Fruit fly (Drosophila melanogaster): ENCODE measurements around the gene grk.

The grk gene

dm6 chr2L:8464107-8464582 is 30.7 kb upstream of the grk start, which contains the start of gene prg:
prg (plus strand) TSS chr2L:8464488.
- TF ChIP-seq Myc (optimal IDR thresholded peaks at IDR 0.05) (no peak), ttk (optimal IDR thresholded peaks at IDR 0.05) (no peak), psq (optimal IDR thresholded peaks at IDR 0.05) (no peak), h (optimal IDR thresholded peaks at IDR 0.05) (no peak), insv (optimal IDR thresholded peaks at IDR 0.05) (no peak), Sin3A (optimal IDR thresholded peaks at IDR 0.05) (no peak)

- TF ChIP-seq ttk (optimal IDR thresholded peaks at IDR 0.05): no peak
- no peak for TF ChIP-seq Myc (optimal IDR thresholded peaks at IDR 0.05)
- no peak for TF ChIP-seq insv (optimal IDR thresholded peaks at IDR 0.05)
- TF ChIP-seq psq (optimal IDR thresholded peaks at IDR 0.05): no peak
- no peak for TF ChIP-seq h (optimal IDR thresholded peaks at IDR 0.05)
- TF ChIP-seq Sin3A (optimal IDR thresholded peaks at IDR 0.05): no peak
Observed at dm6 chr2L:8463144-8464106, 30.0 kb upstream of the grk start, which contains the start of gene Agpat2. Agpat2 (minus strand) TSS chr2L:8463994.

dm6 chr2L:8461782-8462453 is 28.5 kb upstream of the grk start:
- TF ChIP-seq Sin3A (optimal IDR thresholded peaks at IDR 0.05) (no peak), psq (optimal IDR thresholded peaks at IDR 0.05) (no peak), insv (optimal IDR thresholded peaks at IDR 0.05) (no peak), h (optimal IDR thresholded peaks at IDR 0.05) (no peak), Myc (optimal IDR thresholded peaks at IDR 0.05) (no peak), ttk (optimal IDR thresholded peaks at IDR 0.05) (no peak)

- no peak for TF ChIP-seq h (optimal IDR thresholded peaks at IDR 0.05)
- TF ChIP-seq insv (optimal IDR thresholded peaks at IDR 0.05): no peak
- no peak for TF ChIP-seq ttk (optimal IDR thresholded peaks at IDR 0.05)
- TF ChIP-seq psq (optimal IDR thresholded peaks at IDR 0.05): no peak
- no peak for TF ChIP-seq Sin3A (optimal IDR thresholded peaks at IDR 0.05)
- no peak for TF ChIP-seq Myc (optimal IDR thresholded peaks at IDR 0.05)
Observed at dm6 chr2L:8451497-8451896, 18.1 kb upstream of the grk start.

- TF ChIP-seq Sin3A (optimal IDR thresholded peaks at IDR 0.05) (no peak), ttk (optimal IDR thresholded peaks at IDR 0.05) (no peak), h (optimal IDR thresholded peaks at IDR 0.05) (no peak), Myc (optimal IDR thresholded peaks at IDR 0.05) (no peak), psq (optimal IDR thresholded peaks at IDR 0.05) (no peak)
Observed at dm6 chr2L:8449358-8449757, 16.0 kb upstream of the grk start, which contains the start of gene Aasdh. Aasdh (minus strand) TSS chr2L:8449576.

dm6 chr2L:8442147-8442546 is 8.7 kb upstream of the grk start, which contains the start of gene CG31897:
CG31897 (plus strand) TSS chr2L:8442447.
- TF ChIP-seq psq (optimal IDR thresholded peaks at IDR 0.05) (no peak), insv (optimal IDR thresholded peaks at IDR 0.05) (no peak), Myc (optimal IDR thresholded peaks at IDR 0.05) (no peak)

- TF ChIP-seq insv (optimal IDR thresholded peaks at IDR 0.05): no peak
- TF ChIP-seq Sin3A (optimal IDR thresholded peaks at IDR 0.05): no peak
- no peak for TF ChIP-seq psq (optimal IDR thresholded peaks at IDR 0.05)
- no peak for TF ChIP-seq Myc (optimal IDR thresholded peaks at IDR 0.05)
Observed at dm6 chr2L:8438052-8438451, 4.7 kb upstream of the grk start, which contains the start of gene mus201. mus201 (plus strand) TSS chr2L:8438169.

- TF ChIP-seq Myc (optimal IDR thresholded peaks at IDR 0.05) (no peak), h (optimal IDR thresholded peaks at IDR 0.05) (no peak), Sin3A (optimal IDR thresholded peaks at IDR 0.05) (no peak), psq (optimal IDR thresholded peaks at IDR 0.05) (no peak), insv (optimal IDR thresholded peaks at IDR 0.05) (no peak), ttk (optimal IDR thresholded peaks at IDR 0.05) (no peak)
Observed at dm6 chr2L:8437176-8437575, 3.8 kb upstream of the grk start, which contains the start of the genes D12 and Chrac-14. D12 (minus strand) TSS chr2L:8437365. Chrac-14 (plus strand) TSS chr2L:8437405.

dm6 chr2L:8432130-8432529 is 1.3 kb downstream of the grk start:
- no peak for TF ChIP-seq Sin3A (optimal IDR thresholded peaks at IDR 0.05)
- no peak for TF ChIP-seq ttk (optimal IDR thresholded peaks at IDR 0.05)
- no peak for TF ChIP-seq h (optimal IDR thresholded peaks at IDR 0.05)
- no peak for TF ChIP-seq insv (optimal IDR thresholded peaks at IDR 0.05)
- TF ChIP-seq Myc (optimal IDR thresholded peaks at IDR 0.05): no peak
- TF ChIP-seq psq (optimal IDR thresholded peaks at IDR 0.05): no peak

dm6 chr2L:8426801-8427200 is 6.6 kb downstream of the grk start:
- TF ChIP-seq insv (optimal IDR thresholded peaks at IDR 0.05) (no peak), Myc (optimal IDR thresholded peaks at IDR 0.05) (no peak), psq (optimal IDR thresholded peaks at IDR 0.05) (no peak), Sin3A (optimal IDR thresholded peaks at IDR 0.05) (no peak), ttk (optimal IDR thresholded peaks at IDR 0.05) (no peak), h (optimal IDR thresholded peaks at IDR 0.05) (no peak)

dm6 chr2L:8425962-8426759 is 7.2 kb downstream of the grk start:
- TF ChIP-seq h (optimal IDR thresholded peaks at IDR 0.05) (no peak), ttk (optimal IDR thresholded peaks at IDR 0.05) (no peak), Myc (optimal IDR thresholded peaks at IDR 0.05) (no peak), Sin3A (optimal IDR thresholded peaks at IDR 0.05) (no peak), psq (optimal IDR thresholded peaks at IDR 0.05) (no peak), insv (optimal IDR thresholded peaks at IDR 0.05) (no peak)
